Worm (Caenorhabditis elegans): ENCODE results near the gene nstp-8.

nstp-8 gene

ce11 chrV:2192117-2192516 is 23.3 kb upstream of the nstp-8 start, which contains the start of gene nhr-13:
Gene nhr-13, plus strand, starts transcription at chrV:2192485.
- TF ChIP-seq skn-1 (tag; optimal IDR thresholded peaks at IDR 0.05) (peak; percentile 14), hmg-11 (tag; optimal IDR thresholded peaks at IDR 0.05) (peak; percentile 30), elt-2 (tag; optimal IDR thresholded peaks at IDR 0.05) (peak; percentile 42), nhr-237 (tag; optimal IDR thresholded peaks at IDR 0.05) (no peak), pha-4 (tag; optimal IDR thresholded peaks at IDR 0.05) (peak; percentile 9), unc-39 (tag; optimal IDR thresholded peaks at IDR 0.05) (no peak), nfya-1 (tag; optimal IDR thresholded peaks at IDR 0.05; ENCODE audit: insufficient read depth) (peak; percentile 4)

DNA sequence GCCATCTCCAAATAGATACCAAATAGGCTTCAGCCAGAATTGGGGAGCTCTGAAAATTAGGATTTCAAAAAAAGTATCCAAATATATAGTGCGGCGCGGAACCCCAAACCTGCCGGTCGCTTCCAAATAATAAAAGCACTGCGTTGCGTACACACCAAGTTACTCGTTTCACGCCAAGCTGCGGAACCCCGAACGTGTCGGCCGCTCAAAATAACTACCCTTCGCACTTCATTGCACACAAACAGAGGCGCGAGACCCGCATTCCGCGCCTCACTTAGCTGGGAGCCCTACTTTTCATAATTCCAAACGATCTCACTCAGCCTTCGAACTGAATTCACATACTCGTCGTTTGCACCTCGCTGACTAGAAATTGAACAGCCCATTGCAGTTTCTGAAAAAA is 15.9 kb upstream of the nstp-8 start:
- TF ChIP-seq fos-1 (tag; optimal IDR thresholded peaks at IDR 0.05): no peak
- no peak for TF ChIP-seq nfya-1 (tag; optimal IDR thresholded peaks at IDR 0.05; ENCODE audit: insufficient read depth)
- no peak for TF ChIP-seq skn-1 (tag; optimal IDR thresholded peaks at IDR 0.05)
- TF ChIP-seq unc-62 (GFP tag; optimal IDR thresholded peaks at IDR 0.05): no peak
- no peak for TF ChIP-seq ztf-11 (tag; optimal IDR thresholded peaks at IDR 0.05)
- no peak for TF ChIP-seq ceh-16 (tag; optimal IDR thresholded peaks at IDR 0.05)
- TF ChIP-seq ceh-9 (tag; optimal IDR thresholded peaks at IDR 0.05): no peak
- TF ChIP-seq nhr-43 (tag; optimal IDR thresholded peaks at IDR 0.05; ENCODE audit: poor library complexity, severe bottlenecking): no peak
- TF ChIP-seq ama-1 (optimal IDR thresholded peaks at IDR 0.05): no peak
- TF ChIP-seq pha-4 (tag; optimal IDR thresholded peaks at IDR 0.05): no peak
- no peak for TF ChIP-seq fkh-2 (tag; optimal IDR thresholded peaks at IDR 0.05)
- no peak for TF ChIP-seq nhr-23 (tag; optimal IDR thresholded peaks at IDR 0.05)
- TF ChIP-seq eor-1 (tag; optimal IDR thresholded peaks at IDR 0.05): no peak
- no peak for TF ChIP-seq hmg-11 (tag; optimal IDR thresholded peaks at IDR 0.05)
- no peak for TF ChIP-seq ztf-4 (tag; optimal IDR thresholded peaks at IDR 0.05)

DNA sequence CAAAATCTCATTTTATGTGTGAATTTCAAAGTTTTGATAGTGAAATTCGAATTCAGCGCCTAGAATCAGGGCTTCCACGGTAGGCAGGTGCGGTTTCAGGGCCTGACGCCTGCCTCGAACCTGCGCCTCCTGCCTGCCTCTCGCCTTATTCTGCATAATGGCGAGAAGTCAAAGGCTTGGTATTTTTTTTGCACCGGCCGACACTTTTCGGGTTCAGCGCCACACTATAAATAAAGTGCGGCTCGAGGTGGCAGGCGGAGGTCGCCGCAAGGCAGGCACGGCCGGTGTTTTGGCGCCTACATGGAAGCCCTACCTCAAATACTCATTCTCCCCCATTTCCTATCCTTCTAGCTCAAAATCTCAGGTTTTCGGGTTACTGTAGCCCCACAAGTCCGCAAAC is 15.1 kb upstream of the nstp-8 start:
- TF ChIP-seq elt-1 (tag; optimal IDR thresholded peaks at IDR 0.05) (no peak), skn-1 (tag; optimal IDR thresholded peaks at IDR 0.05) (no peak)

ce11 chrV:2201240-2201639 is 14.2 kb upstream of the nstp-8 start, which contains the start of gene cyp-32B1:
Gene cyp-32B1, minus strand, starts transcription at chrV:2201415.
- no peak for TF ChIP-seq fkh-10 (GFP tag; optimal IDR thresholded peaks at IDR 0.05)
- TF ChIP-seq ceh-82 (tag; optimal IDR thresholded peaks at IDR 0.05): no peak
- peak; percentile 61 for TF ChIP-seq pha-4 (tag; optimal IDR thresholded peaks at IDR 0.05)
- TF ChIP-seq jun-1 (tag; optimal IDR thresholded peaks at IDR 0.05): no peak
- TF ChIP-seq sea-2 (GFP tag; optimal IDR thresholded peaks at IDR 0.05): no peak
- no peak for TF ChIP-seq elt-3 (tag; optimal IDR thresholded peaks at IDR 0.05)
- TF ChIP-seq fkh-2 (tag; optimal IDR thresholded peaks at IDR 0.05): no peak
- no peak for TF ChIP-seq ceh-28 (tag; optimal IDR thresholded peaks at IDR 0.05)
- TF ChIP-seq nhr-76 (tag; optimal IDR thresholded peaks at IDR 0.05): no peak
- no peak for TF ChIP-seq nhr-11 (tag; optimal IDR thresholded peaks at IDR 0.05)
- TF ChIP-seq aly-2 (tag; optimal IDR thresholded peaks at IDR 0.05): no peak
- TF ChIP-seq ceh-9 (tag; optimal IDR thresholded peaks at IDR 0.05): no peak
- no peak for TF ChIP-seq mml-1 (tag; optimal IDR thresholded peaks at IDR 0.05)
- no peak for TF ChIP-seq mdl-1 (tag; optimal IDR thresholded peaks at IDR 0.05)
- no peak for TF ChIP-seq nfya-1 (tag; optimal IDR thresholded peaks at IDR 0.05; ENCODE audit: insufficient read depth)
- TF ChIP-seq pqm-1 (tag; optimal IDR thresholded peaks at IDR 0.05): peak; percentile 70
- TF ChIP-seq R02D3.7 (tag; optimal IDR thresholded peaks at IDR 0.05): no peak
- TF ChIP-seq elt-2 (tag; optimal IDR thresholded peaks at IDR 0.05): peak; percentile 65
- TF ChIP-seq lsy-12 (tag; optimal IDR thresholded peaks at IDR 0.05): no peak
- no peak for TF ChIP-seq eor-1 (tag; optimal IDR thresholded peaks at IDR 0.05)
- no peak for TF ChIP-seq elt-1 (tag; optimal IDR thresholded peaks at IDR 0.05)

DNA sequence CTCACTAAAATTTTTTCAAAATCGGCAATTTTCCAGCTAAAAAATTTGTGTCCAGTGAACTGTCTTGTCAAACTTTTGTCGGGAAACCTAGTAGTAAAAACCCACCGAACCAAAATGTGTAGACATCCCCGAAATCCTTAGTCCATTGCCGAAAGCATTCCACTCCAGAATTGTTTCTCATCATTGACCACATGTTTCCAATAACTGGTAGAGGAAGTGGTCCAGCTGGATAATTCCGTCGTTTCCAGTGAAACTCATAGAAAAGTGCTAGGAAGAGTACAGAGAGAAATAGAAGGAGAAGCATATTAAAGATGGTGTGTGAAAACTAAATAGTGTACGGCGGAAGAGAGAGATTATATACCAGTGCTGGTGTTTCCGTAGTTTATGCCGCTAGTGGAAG is 11.4 kb upstream of the nstp-8 start, which contains the start of gene cyp-33C12:
cyp-33C12 (minus strand) TSS at position 321 of the 400 bp plus-strand sequence.
- TF ChIP-seq skn-1 (tag; optimal IDR thresholded peaks at IDR 0.05) (no peak), nhr-77 (tag; optimal IDR thresholded peaks at IDR 0.05) (no peak)

Measured in whole organism, L3 larva.